Fruit fly (Drosophila melanogaster) whole organism, adult: Measurements from ENCODE around the gene CG12182.

Experiments
- CG11617 ChIP-seq: fragments of 200-800 bp; sonication (Bioruptor generic); optimal IDR thresholded peaks from 2 replicates; lab custom pipeline; 2017; ENCODE audit warnings: mild to moderate bottlenecking, missing biosample characterization, missing genetic modification reagents, missing genetic modification characterization
- CG12768 ChIP-seq: fragments of 200-800 bp; sonication (Bioruptor generic); optimal IDR thresholded peaks from 2 replicates; lab custom pipeline; 2017; ENCODE audit warnings: missing biosample characterization, missing genetic modification characterization, mild to moderate bottlenecking, moderate library complexity, missing genetic modification reagents
- CG14711 ChIP-seq: fragments of 200-800 bp; sonication (Bioruptor generic); optimal IDR thresholded peaks from 2 replicates; lab custom pipeline; 2018; ENCODE audit warnings: missing biosample characterization, mild to moderate bottlenecking, missing genetic modification characterization, moderate library complexity
- CG1620 ChIP-seq: fragments of 200-800 bp; sonication (Bioruptor generic); optimal IDR thresholded peaks from 2 replicates; lab custom pipeline; 2016; ENCODE audit warnings: missing biosample characterization, missing genetic modification characterization
- CG33017 ChIP-seq: fragments of 200-800 bp; sonication (Bioruptor generic); optimal IDR thresholded peaks from 2 replicates; lab custom pipeline; 2018; ENCODE audit warnings: missing biosample characterization, mild to moderate bottlenecking, missing genetic modification characterization, moderate library complexity
- CG5204 ChIP-seq: fragments of 200-800 bp; sonication (Bioruptor generic); optimal IDR thresholded peaks from 2 replicates; lab custom pipeline; 2016; ENCODE audit warnings: missing biosample characterization, missing genetic modification characterization
- CG7045 ChIP-seq: fragments of 200-800 bp; sonication (Bioruptor generic); optimal IDR thresholded peaks from 2 replicates; lab custom pipeline; 2017; ENCODE audit warnings: missing biosample characterization, mild to moderate bottlenecking, missing genetic modification characterization
- CG7101 ChIP-seq: fragments of 200-800 bp; sonication (Bioruptor generic); optimal IDR thresholded peaks from 2 replicates; lab custom pipeline; 2018; ENCODE audit warnings: missing biosample characterization, mild to moderate bottlenecking, missing genetic modification characterization, moderate library complexity
- Clk ChIP-seq: fragments of 200-800 bp; sonication (Bioruptor generic); optimal IDR thresholded peaks from 2 replicates; lab custom pipeline; 2017; ENCODE audit warnings: missing biosample characterization, missing genetic modification characterization
- Crg-1 ChIP-seq: fragments of 200-800 bp; sonication (Bioruptor generic); optimal IDR thresholded peaks from 2 replicates; lab custom pipeline; 2016; ENCODE audit warnings: missing biosample characterization, missing genetic modification characterization
- Hr96 ChIP-seq: fragments of 200-800 bp; sonication (Bioruptor generic); optimal IDR thresholded peaks from 2 replicates; lab custom pipeline; 2016; ENCODE audit warnings: missing biosample characterization, missing genetic modification characterization
- Mnt ChIP-seq: fragments of 200-800 bp; sonication (Bioruptor generic); optimal IDR thresholded peaks from 2 replicates; lab custom pipeline; 2016; ENCODE audit warnings: missing biosample characterization, mild to moderate bottlenecking, missing genetic modification characterization
- bab1 ChIP-seq: fragments of 200-800 bp; sonication (Bioruptor generic); optimal IDR thresholded peaks from 3 replicates; lab custom pipeline; 2019; ENCODE audit warnings: missing biosample characterization, mild to moderate bottlenecking, missing genetic modification characterization, moderate library complexity
- cic ChIP-seq: fragments of 200-800 bp; sonication (Bioruptor generic); optimal IDR thresholded peaks from 2 replicates; lab custom pipeline; 2017; ENCODE audit warnings: missing biosample characterization, mild to moderate bottlenecking, missing genetic modification characterization, moderate library complexity
- cnc ChIP-seq, 2 experiments: fragments of >200 bp; optimal IDR thresholded peaks; 2 replicates each; lab custom pipeline; 2017
- kay ChIP-seq: fragments of 200-800 bp; sonication (Bioruptor generic); peaks from one replicate; lab custom pipeline; 2016; ENCODE audit warnings: missing biosample characterization, missing genetic modification characterization, borderline replicate concordance
- ovo ChIP-seq: fragments of 200-800 bp; sonication (Bioruptor generic); optimal IDR thresholded peaks from 2 replicates; lab custom pipeline; 2016; ENCODE audit warnings: missing biosample characterization, missing genetic modification characterization
- pad ChIP-seq: fragments of 200-800 bp; sonication (Bioruptor generic); optimal IDR thresholded peaks from 3 replicates; lab custom pipeline; 2017; ENCODE audit warnings: missing biosample characterization, missing genetic modification characterization, mild to moderate bottlenecking, moderate library complexity, missing genetic modification reagents
- tj ChIP-seq: fragments of 200-800 bp; sonication (Bioruptor generic); optimal IDR thresholded peaks from 3 replicates; lab custom pipeline; 2017; ENCODE audit warnings: missing biosample characterization, mild to moderate bottlenecking, missing genetic modification characterization, moderate library complexity
- toe ChIP-seq: fragments of 200-800 bp; sonication (Bioruptor generic); optimal IDR thresholded peaks from 2 replicates; lab custom pipeline; 2016; ENCODE audit warnings: missing biosample characterization, missing genetic modification characterization

CG12182 gene

DNA sequence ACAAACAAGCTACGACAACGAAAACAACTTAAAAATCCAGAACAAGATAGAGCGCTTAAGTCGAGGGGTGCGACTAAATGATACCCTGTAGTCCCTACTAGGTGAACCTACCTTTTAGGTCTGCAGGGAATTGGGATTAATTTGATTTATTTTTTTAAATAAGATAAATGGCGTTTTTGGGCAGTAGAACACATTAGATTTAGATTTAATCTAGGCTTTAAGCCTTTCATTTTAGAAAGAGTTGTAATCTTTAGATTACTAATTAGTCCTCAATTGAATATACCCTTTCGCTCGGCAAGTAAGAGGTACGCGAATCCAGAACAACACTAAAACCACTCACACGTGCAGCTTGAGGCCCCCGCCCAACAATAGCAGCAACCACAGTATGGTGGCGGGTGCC, 14.8 kb upstream of the CG12182 start:
- TF ChIP-seq pad (GFP tag; lab: Kevin White, UChicago) (no peak), CG33017 (tag; lab: Kevin White, UChicago) (no peak), toe (GFP tag; lab: Kevin White, UChicago) (no peak), Hr96 (no peak), CG7101 (no peak), CG7045 (GFP tag; lab: Kevin White, UChicago) (no peak), CG14711 (tag; lab: Kevin White, UChicago) (no peak), CG1620 (GFP tag; lab: Kevin White, UChicago) (no peak), CG12768 (GFP tag; lab: Kevin White, UChicago) (no peak), cnc (optimal IDR thresholded peaks at IDR 0.05; lab: Kevin White, UChicago) (no peak), kay (GFP tag; lab: Kevin White, UChicago) (no peak), CG5204 (GFP tag; lab: Kevin White, UChicago) (no peak), tj (GFP tag; lab: Kevin White, UChicago) (no peak), CG11617 (GFP tag; lab: Kevin White, UChicago) (no peak)

DNA sequence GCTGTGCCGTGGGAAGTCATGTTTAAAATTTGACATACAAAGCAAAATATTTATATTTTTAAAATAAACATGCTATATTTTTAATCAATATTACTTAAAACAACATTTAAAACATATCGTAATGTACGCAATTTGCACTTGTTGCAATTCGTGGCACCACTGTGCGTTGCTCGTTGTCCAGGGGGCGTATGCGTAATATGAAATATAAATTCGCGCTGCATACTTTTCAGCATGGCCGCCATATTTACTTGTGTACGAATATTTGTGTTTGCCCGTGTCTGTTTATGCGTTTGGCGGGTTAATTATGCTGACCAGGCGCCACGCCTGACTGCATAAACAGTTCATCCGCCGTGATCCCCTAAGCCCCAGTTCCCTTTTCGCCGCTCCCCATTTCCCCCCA, 9.4 kb upstream of the CG12182 start:
- no peak for TF ChIP-seq ovo (GFP tag; lab: Kevin White, UChicago)
- no peak for TF ChIP-seq cic (GFP tag; lab: Kevin White, UChicago)
- no peak for TF ChIP-seq CG7045 (GFP tag; lab: Kevin White, UChicago)
- no peak for TF ChIP-seq toe (GFP tag; lab: Kevin White, UChicago)
- TF ChIP-seq cnc (optimal IDR thresholded peaks at IDR 0.05; lab: Kevin White, UChicago), result no peak
- TF ChIP-seq CG5204 (GFP tag; lab: Kevin White, UChicago), result no peak
- TF ChIP-seq kay (GFP tag; lab: Kevin White, UChicago), result no peak
- no peak for TF ChIP-seq CG12768 (GFP tag; lab: Kevin White, UChicago)
- no peak for TF ChIP-seq Mnt (GFP tag; lab: Kevin White, UChicago)
- no peak for TF ChIP-seq CG33017 (tag; lab: Kevin White, UChicago)

DNA sequence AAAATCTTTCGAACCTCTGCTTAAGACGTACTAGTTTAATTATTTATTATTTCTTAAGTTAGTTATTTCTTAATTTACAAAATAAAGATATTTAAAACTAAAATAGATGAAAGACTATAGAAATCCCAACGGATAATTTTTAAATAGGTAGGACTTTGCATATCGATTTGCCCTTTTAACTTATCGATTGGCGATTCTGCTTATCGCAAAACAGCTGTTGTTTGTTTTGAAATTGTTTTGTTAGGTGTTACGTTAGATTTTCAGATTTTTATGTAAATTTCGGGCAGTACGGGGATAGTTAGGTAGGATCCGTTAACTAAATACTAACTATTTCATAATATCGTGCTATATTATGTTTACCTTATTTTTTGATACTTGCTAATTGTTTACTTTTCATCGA, 765 bp upstream of the CG12182 start, which contains the start of gene CG16986:
CG16986 (plus strand) TSS at position 188 of the 400 bp plus-strand sequence.
- TF ChIP-seq CG1620 (GFP tag; lab: Kevin White, UChicago), result no peak
- TF ChIP-seq CG7045 (GFP tag; lab: Kevin White, UChicago), result no peak
- peak; percentile 26 for TF ChIP-seq kay (GFP tag; lab: Kevin White, UChicago)

DNA sequence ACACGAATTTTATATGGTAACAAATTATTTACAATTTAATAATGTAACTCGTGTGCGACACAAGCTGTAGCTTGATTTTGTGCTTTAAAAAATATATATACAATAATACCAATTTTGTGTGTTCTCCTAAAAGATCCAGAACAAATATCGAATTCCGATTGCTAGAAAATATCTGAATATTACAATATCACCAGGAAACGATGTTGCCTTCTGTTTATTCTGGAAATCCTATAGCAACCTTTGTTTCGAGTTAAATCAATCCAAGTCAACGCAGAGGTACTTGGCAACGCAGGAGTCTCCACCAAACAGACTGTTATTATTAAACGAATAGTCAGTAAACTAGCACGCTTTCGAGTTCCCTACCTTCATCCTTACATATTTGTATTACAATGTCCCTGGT, 3.9 kb downstream of the CG12182 start, which contains the start of gene CG16984:
CG16984 (plus strand) TSS at position 301 of the 400 bp plus-strand sequence.
- TF ChIP-seq kay (GFP tag; lab: Kevin White, UChicago) (peak; percentile 62), CG14711 (tag; lab: Kevin White, UChicago) (no peak)

DNA sequence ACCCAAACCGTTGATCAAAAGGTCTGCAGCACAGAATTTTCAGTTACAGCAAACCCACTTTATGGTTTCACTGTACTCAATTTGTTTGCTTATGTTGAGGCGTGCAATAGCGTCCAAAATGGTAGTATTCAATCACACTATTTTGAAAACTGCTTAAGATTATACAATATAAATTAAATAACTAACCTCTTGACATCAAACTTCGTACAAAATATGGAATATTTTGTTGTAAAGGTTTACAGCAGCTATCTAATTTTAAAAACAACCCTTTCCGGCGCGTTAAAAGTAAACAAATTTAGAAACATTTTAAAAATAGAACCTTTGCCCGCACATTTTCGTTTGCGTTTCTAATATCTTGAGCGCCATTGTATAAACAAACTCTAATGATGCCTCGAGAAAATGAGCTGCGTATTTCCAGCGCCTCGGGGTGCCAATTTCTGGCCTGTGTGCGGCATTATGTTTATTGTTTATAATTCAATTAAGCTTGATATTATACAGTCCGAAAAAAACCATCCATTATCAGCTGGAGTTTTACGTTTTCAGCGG, 8.5 kb downstream of the CG12182 start:
- TF ChIP-seq CG33017 (tag; lab: Kevin White, UChicago) (no peak), Hr96 (no peak), cic (GFP tag; lab: Kevin White, UChicago) (no peak), Crg-1 (GFP tag; lab: Kevin White, UChicago) (no peak), CG14711 (tag; lab: Kevin White, UChicago) (no peak), Mnt (GFP tag; lab: Kevin White, UChicago) (no peak), kay (GFP tag; lab: Kevin White, UChicago) (peak; percentile 35), tj (GFP tag; lab: Kevin White, UChicago) (no peak), bab1 (GFP tag; lab: Kevin White, UChicago) (no peak)

DNA sequence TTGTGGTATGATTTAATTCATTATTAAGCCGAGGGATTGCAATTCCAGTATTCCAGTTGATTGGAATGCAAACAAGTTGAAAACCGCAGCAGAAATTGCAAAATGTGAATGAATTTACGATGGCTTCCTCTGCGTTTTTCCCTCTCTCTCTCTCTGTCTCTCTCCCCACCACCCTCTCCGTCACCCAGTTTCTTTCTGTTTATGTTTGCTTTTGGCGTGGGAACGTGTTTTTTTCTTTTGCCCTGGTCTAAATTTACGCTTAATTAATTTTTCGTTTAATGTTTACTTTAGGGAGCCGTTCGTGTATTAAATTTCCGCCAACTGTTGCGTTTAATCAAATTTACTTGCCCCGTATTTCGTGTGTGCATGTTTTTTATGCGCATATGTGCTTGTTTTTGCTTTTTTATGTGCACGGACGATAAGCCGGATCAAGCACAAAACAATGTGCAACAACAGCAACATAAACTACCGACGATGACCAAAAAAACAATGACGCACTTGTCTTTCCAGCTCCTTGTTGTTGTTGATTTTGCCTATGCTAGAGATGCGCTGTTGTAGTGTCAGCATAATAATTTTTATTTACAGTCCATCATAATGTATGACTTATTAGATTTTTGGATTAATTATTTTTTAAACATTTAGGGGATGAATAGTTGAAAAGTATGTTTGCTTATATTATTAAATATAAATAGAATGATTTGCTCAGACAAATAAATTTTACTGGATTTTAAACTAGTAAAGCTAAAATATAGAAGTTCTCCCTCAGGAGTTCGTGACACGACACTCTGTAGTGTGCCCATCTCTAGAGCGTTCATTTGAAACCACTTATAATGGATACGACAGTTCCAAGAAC, 9.2 kb downstream of the CG12182 start:
- TF ChIP-seq CG11617 (GFP tag; lab: Kevin White, UChicago) (peak; percentile 57), cic (GFP tag; lab: Kevin White, UChicago) (peak; percentile 91), CG14711 (tag; lab: Kevin White, UChicago) (peak; percentile 59), bab1 (GFP tag; lab: Kevin White, UChicago) (peak; percentile 85), CG7045 (GFP tag; lab: Kevin White, UChicago) (no peak), CG12768 (GFP tag; lab: Kevin White, UChicago) (no peak), tj (GFP tag; lab: Kevin White, UChicago) (peak; percentile 98), CG1620 (GFP tag; lab: Kevin White, UChicago) (peak; percentile 25), Clk (GFP tag; lab: Kevin White, UChicago) (no peak), ovo (GFP tag; lab: Kevin White, UChicago) (no peak), CG5204 (GFP tag; lab: Kevin White, UChicago) (no peak), toe (GFP tag; lab: Kevin White, UChicago) (no peak), pad (GFP tag; lab: Kevin White, UChicago) (peak; percentile 21), Crg-1 (GFP tag; lab: Kevin White, UChicago) (peak; percentile 38), kay (GFP tag; lab: Kevin White, UChicago) (no peak), Hr96 (no peak), CG7101 (peak; percentile 77), cnc (optimal IDR thresholded peaks at IDR 0.05; lab: Kevin White, UChicago) (no peak), Mnt (GFP tag; lab: Kevin White, UChicago) (no peak), CG33017 (tag; lab: Kevin White, UChicago) (no peak)
